Worm (Caenorhabditis elegans) whole organism, late embryonic: ENCODE results near the gene C28D4.10.
"Not testable (repeated sequence)": the region's sequence is repeated elsewhere in the genome, so short reads cannot be mapped to it uniquely, and the experiment has no call there.

ENCODE experiments used
- C08G9.2 ChIP-seq: sonication (generic microtip); optimal IDR thresholded peaks from 2 replicates; lab custom pipeline; 2016; ENCODE audit warnings: mild to moderate bottlenecking, missing genetic modification characterization, moderate library complexity, missing compliant biosample characterization
- T23F11.4 ChIP-seq: fragments of 200-800 bp; sonication (Bioruptor generic); optimal IDR thresholded peaks from 2 replicates; lab custom pipeline; 2018; ENCODE audit warnings: mild to moderate bottlenecking, missing genetic modification characterization, missing compliant biosample characterization
- ama-1 ChIP-seq: fragments of 150-350 bp; optimal IDR thresholded peaks from 2 replicates; lab custom pipeline; 2014
- ceh-14 ChIP-seq: sonication (generic microtip); optimal IDR thresholded peaks from 2 replicates; lab custom pipeline; 2016; ENCODE audit warnings: missing genotype, missing genetic modification characterization, missing compliant biosample characterization
- ceh-18 ChIP-seq: sonication (generic microtip); optimal IDR thresholded peaks from 2 replicates; lab custom pipeline; 2016; ENCODE audit warnings: missing genetic modification characterization, missing compliant biosample characterization
- ceh-22 ChIP-seq: sonication (generic microtip); optimal IDR thresholded peaks from 2 replicates; lab custom pipeline; 2017; ENCODE audit warnings: missing biosample characterization, missing genetic modification characterization
- ceh-31 ChIP-seq: sonication (generic microtip); optimal IDR thresholded peaks from 2 replicates; lab custom pipeline; 2016; ENCODE audit warnings: missing genetic modification characterization, missing compliant biosample characterization
- ceh-34 ChIP-seq: sonication (generic microtip); optimal IDR thresholded peaks from 2 replicates; lab custom pipeline; 2016; ENCODE audit warnings: mild to moderate bottlenecking, missing genetic modification characterization, missing compliant biosample characterization
- ceh-6 ChIP-seq: fragments of 200-800 bp; sonication (Bioruptor generic); optimal IDR thresholded peaks from 2 replicates; lab custom pipeline; 2018; ENCODE audit warnings: mild to moderate bottlenecking, missing genetic modification characterization, missing compliant biosample characterization
- ceh-9 ChIP-seq: sonication (generic microtip); optimal IDR thresholded peaks from 2 replicates; lab custom pipeline; 2016; ENCODE audit warnings: mild to moderate bottlenecking, missing genetic modification characterization, inconsistent platforms, missing compliant biosample characterization
- dmd-4 ChIP-seq: sonication (generic microtip); optimal IDR thresholded peaks from 2 replicates; lab custom pipeline; 2016; ENCODE audit warnings: borderline replicate concordance, missing genetic modification characterization, missing compliant biosample characterization
- dve-1 ChIP-seq: sonication (generic microtip); optimal IDR thresholded peaks from 2 replicates; lab custom pipeline; 2017; ENCODE audit warnings: antibody characterized with exemption, mild to moderate bottlenecking, missing genetic modification characterization, missing compliant biosample characterization
- elt-4 ChIP-seq: sonication (generic microtip); optimal IDR thresholded peaks from 2 replicates; lab custom pipeline; 2016; ENCODE audit warnings: missing genetic modification characterization, missing compliant biosample characterization
- ets-4 ChIP-seq: sonication (generic microtip); optimal IDR thresholded peaks from 2 replicates; lab custom pipeline; 2016; ENCODE audit warnings: missing genetic modification characterization, missing compliant biosample characterization
- eyg-1 ChIP-seq: sonication (generic microtip); optimal IDR thresholded peaks from 2 replicates; lab custom pipeline; 2016; ENCODE audit warnings: missing genotype, missing genetic modification characterization, missing compliant biosample characterization
- fkh-10 ChIP-seq: fragments of 150-350 bp; optimal IDR thresholded peaks from 2 replicates; lab custom pipeline; 2014; ENCODE audit warnings: missing biosample characterization, missing genetic modification reagents, missing genetic modification characterization
- fkh-6 ChIP-seq: sonication (generic microtip); optimal IDR thresholded peaks from 2 replicates; lab custom pipeline; 2016; ENCODE audit warnings: missing genetic modification characterization, missing compliant biosample characterization
- hlh-30 ChIP-seq: sonication (generic microtip); optimal IDR thresholded peaks from 2 replicates; lab custom pipeline; 2017; ENCODE audit warnings: antibody characterized with exemption, missing genetic modification characterization, missing compliant biosample characterization; ENCODE audit not compliant: insufficient read depth
- hlh-6 ChIP-seq: sonication (generic microtip); optimal IDR thresholded peaks from 2 replicates; lab custom pipeline; 2016; ENCODE audit warnings: missing genotype, missing genetic modification characterization, missing compliant biosample characterization
- hlh-8 ChIP-seq: sonication (generic microtip); optimal IDR thresholded peaks from 2 replicates; lab custom pipeline; 2016; ENCODE audit warnings: missing genotype, missing genetic modification characterization, missing compliant biosample characterization
- lin-11 ChIP-seq: fragments of 200-800 bp; sonication (Bioruptor generic); optimal IDR thresholded peaks from 2 replicates; lab custom pipeline; 2018; ENCODE audit warnings: mild to moderate bottlenecking, missing genetic modification characterization, missing compliant biosample characterization
- madf-2 ChIP-seq: sonication (generic microtip); optimal IDR thresholded peaks from 2 replicates; lab custom pipeline; 2017; ENCODE audit warnings: missing genetic modification characterization, missing compliant biosample characterization
- mec-3 ChIP-seq: sonication (generic microtip); optimal IDR thresholded peaks from 2 replicates; lab custom pipeline; 2016; ENCODE audit warnings: borderline replicate concordance, missing genetic modification characterization, missing compliant biosample characterization
- nfya-1 ChIP-seq: sonication (generic microtip); optimal IDR thresholded peaks from 2 replicates; lab custom pipeline; 2017; ENCODE audit warnings: missing genetic modification characterization, mild to moderate bottlenecking, missing compliant biosample characterization, antibody characterized with exemption, moderate library complexity
- nhr-232 ChIP-seq: sonication (generic microtip); optimal IDR thresholded peaks from 2 replicates; lab custom pipeline; 2016; ENCODE audit warnings: missing genetic modification characterization, missing compliant biosample characterization
- npax-4 ChIP-seq: sonication (generic microtip); optimal IDR thresholded peaks from 2 replicates; lab custom pipeline; 2016; ENCODE audit warnings: missing genetic modification characterization, missing compliant biosample characterization
- odd-2 ChIP-seq: sonication (generic microtip); optimal IDR thresholded peaks from 2 replicates; lab custom pipeline; 2017; ENCODE audit warnings: antibody characterized with exemption, mild to moderate bottlenecking, missing genetic modification characterization, missing compliant biosample characterization
- pag-3 ChIP-seq: sonication (generic microtip); optimal IDR thresholded peaks from 2 replicates; lab custom pipeline; 2016; ENCODE audit warnings: missing compliant biosample characterization, missing genetic modification characterization, borderline replicate concordance
- pax-1 ChIP-seq: fragments of 150-350 bp; optimal IDR thresholded peaks from 2 replicates; lab custom pipeline; 2014; ENCODE audit warnings: missing biosample characterization, missing genetic modification characterization
- pha-2 ChIP-seq: sonication (generic microtip); optimal IDR thresholded peaks from 2 replicates; lab custom pipeline; 2017; ENCODE audit warnings: mild to moderate bottlenecking, missing genetic modification characterization, missing compliant biosample characterization
- pha-4 ChIP-seq: fragments of 150-350 bp; optimal IDR thresholded peaks from 2 replicates; lab custom pipeline; 2018; ENCODE audit warnings: missing biosample characterization, missing genetic modification reagents, missing genetic modification characterization
- pros-1 ChIP-seq: fragments of 150-350 bp; optimal IDR thresholded peaks from 2 replicates; lab custom pipeline; 2014; ENCODE audit warnings: missing biosample characterization, missing genetic modification reagents, missing genetic modification characterization
- ref-2 ChIP-seq: sonication (generic microtip); optimal IDR thresholded peaks from 2 replicates; lab custom pipeline; 2016; ENCODE audit warnings: missing genetic modification characterization, missing compliant biosample characterization
- sdc-2 ChIP-seq: sonication (generic microtip); optimal IDR thresholded peaks from 2 replicates; lab custom pipeline; 2016; ENCODE audit warnings: missing genotype, missing genetic modification characterization, missing compliant biosample characterization
- sox-2 ChIP-seq: fragments of 200-800 bp; sonication (Bioruptor generic); IDR thresholded peaks from 2 replicates; pipeline ENCODE4 v1.3.6; 2022; ENCODE audit warnings: missing genetic modification reagents, missing genetic modification characterization, missing compliant biosample characterization
- sox-4 ChIP-seq: sonication (generic microtip); optimal IDR thresholded peaks from 2 replicates; lab custom pipeline; 2017; ENCODE audit warnings: mild to moderate bottlenecking, missing genetic modification characterization, inconsistent platforms, missing compliant biosample characterization
- syd-9 ChIP-seq: sonication (generic microtip); optimal IDR thresholded peaks from 2 replicates; lab custom pipeline; 2016; ENCODE audit warnings: mild to moderate bottlenecking, missing genetic modification characterization, moderate library complexity, missing compliant biosample characterization
- tbx-2 ChIP-seq: sonication (generic microtip); optimal IDR thresholded peaks from 2 replicates; lab custom pipeline; 2016; ENCODE audit warnings: missing genetic modification characterization, missing compliant biosample characterization
- tbx-7 ChIP-seq: sonication (generic microtip); optimal IDR thresholded peaks from 2 replicates; lab custom pipeline; 2016; ENCODE audit warnings: missing genotype, missing genetic modification characterization, missing compliant biosample characterization
- ttx-3 ChIP-seq: sonication (generic microtip); optimal IDR thresholded peaks from 2 replicates; lab custom pipeline; 2016; ENCODE audit warnings: missing genetic modification reagents, missing genetic modification characterization, missing compliant biosample characterization
- unc-3 ChIP-seq, 2 experiments: fragments of 200-800 bp in 1 of 2; sonication (Bioruptor generic) in 1 of 2; sonication (generic microtip) in 1 of 2; conservative IDR thresholded peaks in 1 of 2; optimal IDR thresholded peaks in 1 of 2; 2 replicates each; pipeline versions ENCODE4 v1.3.6 to Lab custom; 2016 to 2022; ENCODE audit warnings: missing compliant biosample characterization in 2 of 2, missing genetic modification characterization in 2 of 2, missing genetic modification reagents in 1 of 2
- unc-55 ChIP-seq: sonication (generic microtip); optimal IDR thresholded peaks from 2 replicates; lab custom pipeline; 2017; ENCODE audit warnings: missing biosample characterization, missing genetic modification reagents, missing genetic modification characterization
- unc-86 ChIP-seq: sonication (generic microtip); optimal IDR thresholded peaks from 2 replicates; lab custom pipeline; 2016; ENCODE audit warnings: missing genetic modification characterization, missing compliant biosample characterization
- zip-5 ChIP-seq: sonication (generic microtip); optimal IDR thresholded peaks from 2 replicates; lab custom pipeline; 2016; ENCODE audit warnings: missing genetic modification characterization, missing compliant biosample characterization

Gene C28D4.10

DNA sequence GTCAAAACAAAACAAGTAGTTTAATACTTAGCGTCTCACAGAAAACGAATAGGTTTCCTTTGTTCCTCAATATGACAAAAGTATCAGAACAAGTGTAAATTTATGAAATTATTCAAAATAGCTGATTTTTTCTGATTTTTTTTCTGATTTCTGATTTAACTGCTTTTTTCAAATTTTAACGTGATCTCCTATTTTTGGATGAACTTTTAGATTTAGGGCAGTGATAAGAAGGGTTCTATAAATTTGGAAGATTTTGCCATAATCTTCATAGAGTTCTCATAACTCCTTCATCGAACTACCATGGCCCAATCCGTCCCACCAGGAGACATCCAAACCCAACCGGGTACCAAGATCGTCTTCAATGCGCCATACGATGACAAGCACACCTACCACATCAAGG, 31.5 kb downstream of the C28D4.10 start, which contains the start of gene msp-78:
msp-78 (plus strand) TSS at position 301 of the 400 bp plus-strand sequence.
- TF ChIP-seq unc-55; T23F11.4 (GFP tag; lab: Kevin White, UChicago); sox-4 (tag; lab: Kevin White, UChicago): not testable (repeated sequence)

DNA sequence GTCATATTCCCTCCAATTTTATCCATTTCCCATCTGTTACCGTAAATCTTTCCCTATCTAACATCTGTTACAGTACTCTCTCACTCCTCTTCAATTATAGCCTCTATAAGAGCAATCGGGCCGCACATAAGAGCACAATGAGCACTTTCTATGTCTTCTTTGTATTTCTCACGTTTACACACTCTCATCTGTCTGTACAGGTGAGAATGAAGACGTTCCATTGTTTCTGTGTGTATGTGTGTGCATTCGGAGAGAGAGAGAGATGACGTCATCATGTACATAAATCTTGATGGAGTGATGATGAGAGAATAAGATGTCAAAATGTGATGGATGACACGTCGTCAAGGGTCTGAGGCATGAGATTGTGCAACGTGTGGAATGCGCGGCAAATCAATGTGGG, 32.5 kb downstream of the C28D4.10 start:
- TF ChIP-seq elt-4 (tag; lab: Kevin White, UChicago) = no peak
- TF ChIP-seq mec-3 (tag; lab: Kevin White, UChicago) = no peak
- peak; percentile 9 for TF ChIP-seq ceh-31
- peak; percentile 98 for TF ChIP-seq unc-55
- TF ChIP-seq odd-2 = no peak
- peak; percentile 20 for TF ChIP-seq ref-2
- TF ChIP-seq tbx-2 (tag; lab: Kevin White, UChicago) = peak; percentile 62
- TF ChIP-seq unc-86 = no peak
- TF ChIP-seq sox-2 (GFP tag; lab: Robert Waterston, UW) = no peak

DNA sequence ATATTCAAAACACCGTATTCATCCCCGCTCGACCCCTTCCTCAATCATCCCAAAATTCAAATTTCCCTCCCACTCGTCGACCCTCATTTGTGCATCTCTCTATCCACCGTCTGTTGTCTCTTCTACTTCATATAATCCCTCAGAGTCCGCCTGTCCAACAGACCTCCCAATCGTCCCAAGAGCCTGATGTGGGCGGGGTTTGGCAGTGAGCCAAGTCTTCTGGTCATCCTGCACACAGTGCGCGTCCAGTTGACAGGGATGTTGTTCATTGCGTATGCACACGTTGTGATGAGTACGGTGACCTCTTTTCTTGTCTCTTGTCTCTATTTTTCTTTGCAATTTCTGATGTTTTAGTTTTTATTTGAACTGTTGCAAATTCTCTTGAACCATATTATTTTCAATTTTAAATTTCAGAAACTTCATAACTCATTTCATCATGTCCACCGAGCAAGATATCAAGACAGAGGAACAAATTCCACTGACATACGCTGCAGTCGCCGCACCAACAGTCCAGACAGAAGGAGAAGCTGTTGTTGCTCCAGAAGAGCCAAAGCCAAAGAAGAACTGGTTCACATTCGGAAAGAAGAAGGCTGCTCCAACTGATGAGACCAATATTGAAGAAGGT, 33.9 kb downstream of the C28D4.10 start, which contains the start of gene cav-1:
cav-1 (plus strand) TSS at position 415 of the 625 bp plus-strand sequence.
- peak; percentile 31 for TF ChIP-seq tbx-2 (tag; lab: Kevin White, UChicago)
- peak; percentile 47 for TF ChIP-seq ref-2
- TF ChIP-seq ceh-31 = peak; percentile 53
- no peak for TF ChIP-seq ttx-3 (tag; lab: Kevin White, UChicago)
- TF ChIP-seq nfya-1 (tag; lab: Kevin White, UChicago) = peak; percentile 58
- TF ChIP-seq ets-4 (tag; lab: Kevin White, UChicago) = no peak
- TF ChIP-seq fkh-6 = no peak
- no peak for TF ChIP-seq zip-5 (tag; lab: Kevin White, UChicago)
- TF ChIP-seq pag-3 = no peak
- TF ChIP-seq unc-55 = peak; percentile 52
- no peak for TF ChIP-seq hlh-30 (tag; lab: Kevin White, UChicago)
- TF ChIP-seq ceh-9 = no peak
- TF ChIP-seq ama-1 (lab: Kevin White, UChicago) = peak; percentile 58
- no peak for TF ChIP-seq nhr-232 (tag; lab: Kevin White, UChicago)
- TF ChIP-seq pax-1 (tag; lab: Kevin White, UChicago) = no peak

DNA sequence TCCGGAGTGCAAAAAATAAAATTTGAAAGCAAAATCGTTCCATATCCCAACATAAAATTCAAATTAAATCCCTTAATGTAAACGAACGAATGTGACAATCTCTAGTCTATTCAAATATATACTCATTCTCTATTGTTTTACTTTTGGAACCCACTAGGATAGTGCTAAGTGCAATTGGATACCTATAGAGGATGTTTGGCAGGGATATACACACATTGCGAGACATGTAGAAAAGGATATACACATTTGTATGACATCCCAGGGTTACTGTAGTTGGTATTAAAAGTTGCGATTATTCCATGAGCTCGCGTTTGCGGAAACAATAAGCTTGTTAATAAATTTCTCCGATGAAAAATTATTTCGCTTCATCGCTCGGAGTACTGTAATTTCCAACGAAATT, 35.1 kb downstream of the C28D4.10 start:
- TF ChIP-seq sox-2 (GFP tag; lab: Robert Waterston, UW) (peak; percentile 15; the same call in 1 of the 2 replicates), syd-9 (tag; lab: Kevin White, UChicago) (no peak), ceh-14 (tag; lab: Kevin White, UChicago) (no peak), fkh-10 (GFP tag; lab: Kevin White, UChicago) (no peak), sdc-2 (tag; lab: Kevin White, UChicago) (no peak), pros-1 (tag; lab: Kevin White, UChicago) (no peak), ceh-6 (GFP tag; lab: Kevin White, UChicago) (no peak), eyg-1 (no peak), hlh-8 (tag; lab: Kevin White, UChicago) (no peak), pha-2 (tag; lab: Kevin White, UChicago) (peak; percentile 3), ceh-18 (no peak), pag-3 (no peak), hlh-6 (tag; lab: Kevin White, UChicago) (no peak), dve-1 (tag; lab: Kevin White, UChicago) (no peak), lin-11 (tag; lab: Kevin White, UChicago) (no peak), ttx-3 (tag; lab: Kevin White, UChicago) (no peak), pax-1 (tag; lab: Kevin White, UChicago) (no peak), nhr-232 (tag; lab: Kevin White, UChicago) (no peak), pha-4 (tag; lab: Kevin White, UChicago) (no peak), tbx-7 (tag; lab: Kevin White, UChicago) (no peak), dmd-4 (tag; lab: Kevin White, UChicago) (no peak), ceh-22 (no peak), npax-4 (tag; lab: Kevin White, UChicago) (no peak), unc-3 (GFP tag; conservative IDR thresholded peaks at IDR 0.05; lab: Robert Waterston, UW) (no peak), unc-3 (tag; optimal IDR thresholded peaks at IDR 0.05; lab: Kevin White, UChicago) (no peak), ceh-34 (peak; percentile 35), T23F11.4 (GFP tag; lab: Kevin White, UChicago) (no peak), ets-4 (tag; lab: Kevin White, UChicago) (no peak), nfya-1 (tag; lab: Kevin White, UChicago) (no peak), ama-1 (lab: Kevin White, UChicago) (peak; percentile 88), zip-5 (tag; lab: Kevin White, UChicago) (no peak), madf-2 (tag; lab: Kevin White, UChicago) (no peak), odd-2 (no peak), C08G9.2 (tag; lab: Kevin White, UChicago) (no peak)
